Fruit fly (Drosophila melanogaster): ENCODE data around the gene Cyp6d5.

The Cyp6d5 gene

DNA sequence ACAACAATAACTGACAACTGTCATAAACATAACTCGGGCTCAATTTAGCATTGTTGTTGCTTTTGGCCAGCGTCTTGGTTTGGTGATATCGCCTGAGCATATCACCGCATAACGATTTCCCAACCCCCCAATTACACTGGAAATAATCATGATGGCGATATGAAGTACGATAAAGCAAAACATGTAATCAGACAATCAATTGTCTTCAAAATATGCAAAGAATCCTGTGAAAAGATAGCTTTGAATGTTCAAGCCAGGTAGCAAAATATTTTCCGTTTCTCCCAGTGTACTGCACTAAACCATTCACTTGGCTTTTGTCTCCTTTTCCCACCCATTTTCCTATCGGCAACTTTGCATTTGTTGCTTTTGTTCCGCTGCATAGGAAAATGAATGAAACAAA is 29.5 kb upstream of the Cyp6d5 start (continued):
- TF ChIP-seq ase (GFP tag; IDR thresholded peaks at IDR 0.05) (0 out of 3 replicates have a peak, but pooled peaks have one; percentile 36), otp (GFP tag; IDR thresholded peaks at IDR 0.05) (0 out of 3 replicates have a peak, but pooled peaks have one; percentile 39), CG14965 (GFP tag; optimal IDR thresholded peaks at IDR 0.05; ENCODE audit: borderline replicate concordance) (peak; percentile 43), CG7556 (GFP tag; optimal IDR thresholded peaks at IDR 0.05) (no peak), oc (tag; optimal IDR thresholded peaks at IDR 0.05) (peak; percentile 8), Ada2b (GFP tag; IDR thresholded peaks at IDR 0.05) (peak; percentile 83), ab (GFP tag; optimal IDR thresholded peaks at IDR 0.05) (no peak), Oaz (GFP tag; IDR thresholded peaks at IDR 0.05) (0 out of 2 replicates have a peak, but pooled peaks have one; percentile 17), CG2712 (tag; optimal IDR thresholded peaks at IDR 0.05) (peak; percentile 55), Sox102F (GFP tag; optimal IDR thresholded peaks at IDR 0.05) (peak; percentile 73), NC2α (GFP tag; optimal IDR thresholded peaks at IDR 0.05) (no peak), pita (GFP tag; optimal IDR thresholded peaks at IDR 0.05) (no peak), slp2 (GFP tag; optimal IDR thresholded peaks at IDR 0.05) (no peak), Rfx (GFP tag; IDR thresholded peaks at IDR 0.05) (peak; percentile 50), CG4730 (GFP tag; IDR thresholded peaks at IDR 0.05) (0 out of 2 replicates have a peak, but pooled peaks have one; percentile 41), ci (GFP tag; IDR thresholded peaks at IDR 0.05) (peak; percentile 70; the same call in 1 of the 3 replicates), CG2678 (tag; optimal IDR thresholded peaks at IDR 0.05) (peak; percentile 75), CG15696 (tag; optimal IDR thresholded peaks at IDR 0.05) (peak; percentile 23), Blimp-1 (GFP tag; optimal IDR thresholded peaks at IDR 0.05) (peak; percentile 72), mam (GFP tag; optimal IDR thresholded peaks at IDR 0.05) (no peak), TFAM (GFP tag; optimal IDR thresholded peaks at IDR 0.05) (peak; percentile 34), tap (tag; optimal IDR thresholded peaks at IDR 0.05) (peak; percentile 86), Bteb2 (GFP tag; optimal IDR thresholded peaks at IDR 0.05) (no peak), Camta (GFP tag; optimal IDR thresholded peaks at IDR 0.05) (no peak), caup (GFP tag; optimal IDR thresholded peaks at IDR 0.05; ENCODE audit: severe bottlenecking) (peak; percentile 23), gcm (GFP tag; optimal IDR thresholded peaks at IDR 0.05) (peak; percentile 15), grau (tag; optimal IDR thresholded peaks at IDR 0.05) (peak; percentile 4), CG13624 (GFP tag; optimal IDR thresholded peaks at IDR 0.05) (peak; percentile 10), BEAF-32 (GFP tag; optimal IDR thresholded peaks at IDR 0.05) (no peak), her (GFP tag; optimal IDR thresholded peaks at IDR 0.05) (peak; percentile 30), jing (GFP tag; optimal IDR thresholded peaks at IDR 0.05) (peak; percentile 17), gce (GFP tag; IDR thresholded peaks at IDR 0.05) (peak; percentile 66; the same call in 1 of the 3 replicates), CG18764 (GFP tag; optimal IDR thresholded peaks at IDR 0.05) (peak; percentile 72), fru (optimal IDR thresholded peaks at IDR 0.05) (no peak), CG9727 (GFP tag; optimal IDR thresholded peaks at IDR 0.05) (peak; percentile 63), CG15011 (GFP tag; optimal IDR thresholded peaks at IDR 0.05) (peak; percentile 33), CG5180 (GFP tag; optimal IDR thresholded peaks at IDR 0.05) (peak; percentile 72), CG30403 (GFP tag; optimal IDR thresholded peaks at IDR 0.05) (peak; percentile 50), org-1 (GFP tag; optimal IDR thresholded peaks at IDR 0.05) (peak; percentile 27), Meics (GFP tag; optimal IDR thresholded peaks at IDR 0.05) (peak; percentile 29), Vsx1 (GFP tag; optimal IDR thresholded peaks at IDR 0.05) (no peak), Hand (GFP tag; optimal IDR thresholded peaks at IDR 0.05) (no peak), vnd (GFP tag; IDR thresholded peaks at IDR 0.05; ENCODE audit: partially characterized antibody) (no peak), CG12219 (GFP tag; optimal IDR thresholded peaks at IDR 0.05) (no peak), scrt (GFP tag; optimal IDR thresholded peaks at IDR 0.05) (peak; percentile 17), peb (GFP tag; IDR thresholded peaks at IDR 0.05) (peak; percentile 49; the same call in 1 of the 2 replicates), CG1529 (GFP tag; optimal IDR thresholded peaks at IDR 0.05) (no peak), Dek (tag; optimal IDR thresholded peaks at IDR 0.05) (peak; percentile 7), Usf (GFP tag; optimal IDR thresholded peaks at IDR 0.05) (no peak), MBD-R2 (GFP tag; IDR thresholded peaks at IDR 0.05) (0 out of 2 replicates have a peak, but pooled peaks have one; percentile 21)

All from whole organism, embryonic.